Worm (Caenorhabditis elegans) whole organism, L1 larva: ENCODE data around the gene F22E5.7.
"Not testable (repeated sequence)": the region's sequence is repeated elsewhere in the genome, so short reads cannot be mapped to it uniquely, and the experiment has no call there.

ENCODE experiments used
- efl-1 ChIP-seq, 4 experiments: fragments of 150-350 bp; optimal IDR thresholded peaks in 3 of 4; peaks in 1 of 4; 1 replicate in 1 of 4; 2 replicates in 3 of 4; lab custom pipeline; 2014; ENCODE audit warnings: missing biosample characterization in 2 of 4, missing genetic modification characterization in 2 of 4, missing genetic modification reagents in 2 of 4
- egl-27 ChIP-seq, 2 experiments: fragments of 150-350 bp in 1 of 2; sonication (generic microtip); optimal IDR thresholded peaks; 3 replicates each; lab custom pipeline; 2017 to 2018; ENCODE audit warnings: missing biosample characterization in 2 of 2, missing genetic modification characterization in 2 of 2, missing genetic modification reagents in 2 of 2
- nhr-71 ChIP-seq: sonication (generic microtip); optimal IDR thresholded peaks from 2 replicates; lab custom pipeline; 2016; ENCODE audit warnings: mild to moderate bottlenecking, missing genetic modification characterization, moderate library complexity, missing compliant biosample characterization
- nhr-77 ChIP-seq: fragments of 150-350 bp; optimal IDR thresholded peaks from 2 replicates; lab custom pipeline; 2014; ENCODE audit warnings: missing biosample characterization, missing genetic modification characterization
- unc-86 ChIP-seq: sonication (generic microtip); optimal IDR thresholded peaks from 2 replicates; lab custom pipeline; 2016; ENCODE audit warnings: missing genetic modification characterization, missing compliant biosample characterization
- unc-98 ChIP-seq: fragments of 200-800 bp; sonication (Bioruptor generic); IDR thresholded peaks from 2 replicates; pipeline ENCODE4 v1.3.6; 2022; ENCODE audit warnings: missing genetic modification characterization, missing compliant biosample characterization
- zag-1 ChIP-seq: fragments of 150-350 bp; optimal IDR thresholded peaks from 2 replicates; lab custom pipeline; 2014; ENCODE audit warnings: missing biosample characterization, missing genetic modification characterization

ce11 chrII:2616634-2617033 lies 25.2 kb upstream of the F22E5.7 start, which contains the start of gene msrp-5:
- TF ChIP-seq egl-27 (tag; optimal IDR thresholded peaks at IDR 0.05; lab: Kevin White, UChicago); nhr-77 (tag; lab: Kevin White, UChicago); efl-1 (optimal IDR thresholded peaks at IDR 0.05; lab: Kevin White, UChicago); efl-1 (GFP tag; optimal IDR thresholded peaks at IDR 0.05 in 1 of 2; lab: Kevin White, UChicago); unc-86 (tag; lab: Kevin White, UChicago); nhr-71 (tag; lab: Kevin White, UChicago); zag-1 (tag; lab: Kevin White, UChicago); unc-98 (GFP tag; lab: Robert Waterston, UW): not testable (repeated sequence)
